Worm (Caenorhabditis elegans) whole organism, L4 larva: Measurements from ENCODE around the gene Y65A5A.24.

Experiments used
- D1046.2 ChIP-seq: fragments of 200-800 bp; sonication (Bioruptor generic); IDR thresholded peaks from 2 replicates; pipeline ENCODE4 v1.3.6; 2022; ENCODE audit warnings: missing genetic modification characterization, missing compliant biosample characterization
- F10B5.3 ChIP-seq: sonication (generic microtip); optimal IDR thresholded peaks from 2 replicates; lab custom pipeline; 2016; ENCODE audit warnings: mild to moderate bottlenecking, missing genetic modification characterization, missing compliant biosample characterization
- F44E2.7 ChIP-seq: fragments of 200-800 bp; sonication (Bioruptor generic); IDR thresholded peaks from 2 replicates; pipeline ENCODE4 v2.1.2; 2022; ENCODE audit warnings: missing genetic modification characterization, missing compliant biosample characterization
- F49E8.2 ChIP-seq: sonication (generic microtip); optimal IDR thresholded peaks from 2 replicates; lab custom pipeline; 2016; ENCODE audit warnings: missing compliant biosample characterization, mild to moderate bottlenecking, missing genetic modification characterization, borderline replicate concordance
- T26A8.4 ChIP-seq: fragments of 200-800 bp; sonication (Bioruptor generic); IDR thresholded peaks from 2 replicates; pipeline ENCODE4 v1.3.6; 2022; ENCODE audit warnings: missing genetic modification characterization, missing compliant biosample characterization
- Y48G9A.11 ChIP-seq: fragments of 200-800 bp; sonication (Bioruptor generic); IDR thresholded peaks from 2 replicates; pipeline ENCODE4 v1.3.6; 2022; ENCODE audit warnings: missing genetic modification reagents, missing genetic modification characterization, missing compliant biosample characterization
- aha-1 ChIP-seq: fragments of 150-350 bp; peaks from one replicate; lab custom pipeline; 2014; ENCODE audit warnings: missing biosample characterization, missing genetic modification characterization
- aly-2 ChIP-seq: sonication (generic microtip); optimal IDR thresholded peaks from 2 replicates; lab custom pipeline; 2018; ENCODE audit warnings: missing biosample characterization, missing genetic modification characterization
- ama-1 ChIP-seq: fragments of 150-350 bp; optimal IDR thresholded peaks from 2 replicates; lab custom pipeline; 2014; ENCODE audit warnings: inconsistent platforms, mixed read lengths
- ceh-32 ChIP-seq: sonication (generic microtip); optimal IDR thresholded peaks from 2 replicates; lab custom pipeline; 2016; ENCODE audit warnings: mild to moderate bottlenecking, missing genetic modification characterization, missing compliant biosample characterization; ENCODE audit not compliant: poor library complexity
- ctbp-1 ChIP-seq: fragments of 200-800 bp; sonication (Bioruptor generic); IDR thresholded peaks from 2 replicates; pipeline ENCODE4 v1.3.6; 2022; ENCODE audit warnings: missing genetic modification reagents, missing genetic modification characterization, missing compliant biosample characterization
- daf-16 ChIP-seq, 3 experiments: sonication (generic microtip); optimal IDR thresholded peaks; 2 replicates each; lab custom pipeline; 2016 to 2017; ENCODE audit warnings: missing genetic modification characterization in 3 of 3, missing genetic modification reagents in 3 of 3, mild to moderate bottlenecking in 2 of 3, missing compliant biosample characterization in 2 of 3, missing biosample characterization in 1 of 3, moderate library complexity in 1 of 3
- daf-8 ChIP-seq: fragments of 200-800 bp; sonication (Bioruptor generic); IDR thresholded peaks from 2 replicates; pipeline ENCODE4 v1.3.6; 2022; ENCODE audit warnings: missing genetic modification characterization, missing compliant biosample characterization
- dmd-9 ChIP-seq: fragments of 200-800 bp; sonication (Bioruptor generic); IDR thresholded peaks from 2 replicates; pipeline ENCODE4 v1.3.6; 2022; ENCODE audit warnings: missing genetic modification reagents, missing genetic modification characterization, missing compliant biosample characterization
- duxl-1 ChIP-seq: sonication (generic microtip); optimal IDR thresholded peaks from 2 replicates; lab custom pipeline; 2016; ENCODE audit warnings: mild to moderate bottlenecking, missing genetic modification characterization, moderate library complexity, missing compliant biosample characterization; ENCODE audit not compliant: poor library complexity
- dve-1 ChIP-seq: sonication (generic microtip); optimal IDR thresholded peaks from 2 replicates; lab custom pipeline; 2017; ENCODE audit warnings: antibody characterized with exemption, mild to moderate bottlenecking, missing genetic modification characterization, missing compliant biosample characterization; ENCODE audit not compliant: insufficient read depth
- egl-43 ChIP-seq: fragments of 200-800 bp; sonication (Bioruptor generic); IDR thresholded peaks from 2 replicates; pipeline ENCODE4 v1.3.6; 2022; ENCODE audit warnings: missing genetic modification reagents, missing genetic modification characterization, missing compliant biosample characterization
- hlh-11 ChIP-seq: fragments of 200-800 bp; sonication (Bioruptor generic); optimal IDR thresholded peaks from 2 replicates; lab custom pipeline; 2018; ENCODE audit warnings: mild to moderate bottlenecking, missing genetic modification characterization, missing compliant biosample characterization
- hmg-1.1 ChIP-seq: fragments of 200-800 bp; sonication (Bioruptor generic); IDR thresholded peaks from 2 replicates; pipeline ENCODE4 v1.3.6; 2022; ENCODE audit warnings: missing genetic modification reagents, missing genetic modification characterization, missing compliant biosample characterization
- lim-7 ChIP-seq: fragments of 200-800 bp; sonication (Bioruptor generic); IDR thresholded peaks from 2 replicates; pipeline ENCODE4 v1.3.6; 2022; ENCODE audit warnings: missing genetic modification characterization, missing compliant biosample characterization
- lin-39 ChIP-seq: fragments of 150-350 bp; optimal IDR thresholded peaks from 2 replicates; lab custom pipeline; 2014; ENCODE audit warnings: missing biosample characterization, missing genetic modification reagents, missing genetic modification characterization
- lir-3 ChIP-seq: sonication (generic microtip); optimal IDR thresholded peaks from 2 replicates; lab custom pipeline; 2016; ENCODE audit warnings: mild to moderate bottlenecking, missing genetic modification characterization, missing compliant biosample characterization
- lsy-2 ChIP-seq, 2 experiments: fragments of 150-350 bp in 1 of 2; sonication (generic microtip) in 1 of 2; optimal IDR thresholded peaks; 2 replicates each; lab custom pipeline; 2014 to 2017; ENCODE audit warnings: missing biosample characterization in 2 of 2, missing genetic modification characterization in 2 of 2
- madf-5 ChIP-seq, 2 experiments: fragments of 200-800 bp; sonication (Bioruptor generic); IDR thresholded peaks; 2 replicates each; pipeline ENCODE4 v1.3.6; 2022; ENCODE audit warnings: missing compliant biosample characterization in 2 of 2, missing genetic modification characterization in 2 of 2
- madf-9 ChIP-seq: fragments of 200-800 bp; sonication (Bioruptor generic); conservative IDR thresholded peaks from 2 replicates; pipeline ENCODE4 v1.3.6; 2022; ENCODE audit warnings: missing genetic modification reagents, missing genetic modification characterization, missing compliant biosample characterization
- mdl-1 ChIP-seq, 2 experiments: fragments of 150-350 bp in 1 of 2; sonication (generic microtip) in 1 of 2; optimal IDR thresholded peaks; 2 replicates each; lab custom pipeline; 2014 to 2017; ENCODE audit warnings: missing biosample characterization in 2 of 2, missing genetic modification characterization in 2 of 2
- mep-1 ChIP-seq: fragments of 150-350 bp; sonication (generic microtip); optimal IDR thresholded peaks from 3 replicates; lab custom pipeline; 2014; ENCODE audit warnings: missing biosample characterization, missing genetic modification characterization
- mes-2 ChIP-seq: sonication (generic microtip); optimal IDR thresholded peaks from 2 replicates; lab custom pipeline; 2016; ENCODE audit warnings: missing genotype, mild to moderate bottlenecking, missing genetic modification characterization, missing compliant biosample characterization; ENCODE audit not compliant: poor library complexity, severe bottlenecking
- mxl-3 ChIP-seq: fragments of 200-800 bp; sonication (Bioruptor generic); optimal IDR thresholded peaks from 2 replicates; lab custom pipeline; 2018; ENCODE audit warnings: mild to moderate bottlenecking, missing genetic modification characterization, missing compliant biosample characterization
- nhr-10 ChIP-seq: fragments of 150-350 bp; optimal IDR thresholded peaks from 2 replicates; lab custom pipeline; 2014; ENCODE audit warnings: missing biosample characterization, missing genetic modification characterization
- nhr-11 ChIP-seq: fragments of 150-350 bp; optimal IDR thresholded peaks from 2 replicates; lab custom pipeline; 2014; ENCODE audit warnings: missing biosample characterization, missing genetic modification characterization
- nhr-111 ChIP-seq: fragments of 200-800 bp; sonication (Bioruptor generic); optimal IDR thresholded peaks from 2 replicates; lab custom pipeline; 2018; ENCODE audit warnings: mild to moderate bottlenecking, missing genetic modification characterization, missing compliant biosample characterization
- nhr-237 ChIP-seq: sonication (generic microtip); optimal IDR thresholded peaks from 2 replicates; lab custom pipeline; 2017; ENCODE audit warnings: missing biosample characterization, missing genetic modification characterization
- nhr-25 ChIP-seq: sonication (generic microtip); optimal IDR thresholded peaks from 2 replicates; lab custom pipeline; 2017; ENCODE audit warnings: missing genetic modification characterization, mild to moderate bottlenecking, missing compliant biosample characterization, antibody characterized with exemption, moderate library complexity, borderline replicate concordance; ENCODE audit not compliant: insufficient read depth
- nhr-41 ChIP-seq: fragments of 200-800 bp; sonication (Bioruptor generic); IDR thresholded peaks from 2 replicates; pipeline ENCODE4 v1.3.6; 2022; ENCODE audit warnings: missing genetic modification reagents, missing genetic modification characterization, missing compliant biosample characterization
- nhr-48 ChIP-seq: sonication (generic microtip); optimal IDR thresholded peaks from 2 replicates; lab custom pipeline; 2016; ENCODE audit warnings: mild to moderate bottlenecking, missing genetic modification characterization, missing compliant biosample characterization
- nhr-77 ChIP-seq: fragments of 150-350 bp; optimal IDR thresholded peaks from 2 replicates; lab custom pipeline; 2014; ENCODE audit warnings: missing biosample characterization, missing genetic modification characterization
- pqm-1 ChIP-seq: sonication (generic microtip); optimal IDR thresholded peaks from 2 replicates; lab custom pipeline; 2017; ENCODE audit warnings: missing biosample characterization, missing genetic modification characterization
- rbr-2 ChIP-seq: sonication (generic microtip); optimal IDR thresholded peaks from 2 replicates; lab custom pipeline; 2016; ENCODE audit warnings: missing genotype, missing genetic modification characterization, missing compliant biosample characterization
- sdz-12 ChIP-seq: fragments of 200-800 bp; sonication (Bioruptor generic); optimal IDR thresholded peaks from 2 replicates; lab custom pipeline; 2018; ENCODE audit warnings: mild to moderate bottlenecking, missing genetic modification characterization, missing compliant biosample characterization
- skn-1 ChIP-seq: fragments of 150-350 bp; optimal IDR thresholded peaks from 2 replicates; lab custom pipeline; 2014; ENCODE audit warnings: missing biosample characterization, missing genetic modification characterization
- snpc-4 ChIP-seq: fragments of 150-350 bp; optimal IDR thresholded peaks from 2 replicates; lab custom pipeline; 2014; ENCODE audit warnings: missing biosample characterization, missing genetic modification characterization
- spr-1 ChIP-seq: sonication (generic microtip); optimal IDR thresholded peaks from 2 replicates; lab custom pipeline; 2016; ENCODE audit warnings: mild to moderate bottlenecking, missing genetic modification characterization, missing compliant biosample characterization
- spr-3 ChIP-seq: fragments of 200-800 bp; sonication (Bioruptor generic); optimal IDR thresholded peaks from 2 replicates; lab custom pipeline; 2018; ENCODE audit warnings: mild to moderate bottlenecking, missing genetic modification characterization, missing compliant biosample characterization
- unc-130 ChIP-seq: sonication (generic microtip); optimal IDR thresholded peaks from 2 replicates; lab custom pipeline; 2016; ENCODE audit warnings: missing genetic modification reagents, missing genetic modification characterization, missing compliant biosample characterization
- unc-39 ChIP-seq: sonication (generic microtip); optimal IDR thresholded peaks from 2 replicates; lab custom pipeline; 2017; ENCODE audit warnings: missing biosample characterization, missing genetic modification characterization
- zfp-3 ChIP-seq: fragments of 200-800 bp; sonication (Bioruptor generic); conservative IDR thresholded peaks from 2 replicates; pipeline ENCODE4 v1.3.6; 2022; ENCODE audit warnings: missing genetic modification reagents, missing genetic modification characterization, missing compliant biosample characterization
- ztf-7 ChIP-seq: fragments of 150-350 bp; optimal IDR thresholded peaks from 2 replicates; lab custom pipeline; 2014; ENCODE audit warnings: missing biosample characterization, missing genetic modification characterization

Y65A5A.24 gene

DNA sequence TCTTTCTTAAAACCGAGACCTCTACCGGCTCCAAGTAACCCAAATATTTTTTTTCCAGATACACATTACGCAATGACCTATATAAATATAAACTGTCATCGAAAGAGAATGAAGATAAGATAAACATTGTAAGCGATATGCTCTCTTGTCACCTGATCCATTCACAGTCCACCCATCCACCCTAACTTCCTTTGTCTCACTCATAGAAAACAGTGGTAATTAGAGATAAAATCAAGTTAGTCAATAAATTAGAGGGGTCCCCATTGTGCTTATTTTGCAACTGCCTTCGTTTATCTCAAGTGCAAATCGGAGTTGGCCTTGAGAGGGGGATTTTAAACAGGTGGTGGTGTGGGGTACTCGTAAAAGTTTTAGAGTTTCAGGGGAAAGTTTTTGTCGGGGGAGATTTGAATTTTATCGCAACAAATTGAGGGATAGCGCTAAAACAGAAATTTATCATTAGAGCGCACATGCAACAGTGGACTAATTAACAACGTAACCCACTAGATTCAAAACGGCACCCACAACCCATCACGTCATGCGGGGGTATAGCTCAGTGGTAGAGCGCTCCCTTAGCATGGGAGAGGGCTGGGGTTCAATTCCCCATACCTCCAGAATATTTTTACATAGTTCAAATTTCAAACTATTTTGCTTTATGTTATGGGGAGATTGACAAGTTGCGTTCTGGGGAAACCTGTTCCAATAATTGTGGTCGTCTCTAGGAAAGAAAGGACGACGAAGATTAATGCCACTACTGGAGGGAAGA, 4.3 kb downstream of the Y65A5A.24 start (continued):
- TF ChIP-seq madf-5 (GFP tag; IDR thresholded peaks at IDR 0.05; lab: Robert Waterston, UW) (peak; percentile 75 to 80; a peak in 1 of 4 replicates), aha-1 (tag; lab: Kevin White, UChicago) (peak; percentile 13), rbr-2 (tag; lab: Kevin White, UChicago) (peak; percentile 15), zfp-3 (GFP tag; lab: Robert Waterston, UW) (no peak), daf-16 (GFP tag; optimal IDR thresholded peaks at IDR 0.05; lab: Kevin White, UChicago) (peak; percentile 23 to 82), daf-16 (tag; optimal IDR thresholded peaks at IDR 0.05; lab: Kevin White, UChicago) (peak; percentile 17), nhr-77 (tag; lab: Kevin White, UChicago) (no peak), F10B5.3 (peak; percentile 6), nhr-25 (tag; lab: Kevin White, UChicago) (peak; percentile 91), unc-39 (no peak), sdz-12 (peak; percentile 23), madf-9 (GFP tag; lab: Robert Waterston, UW) (no peak), nhr-111 (GFP tag; lab: Kevin White, UChicago) (no peak), lsy-2 (tag; optimal IDR thresholded peaks at IDR 0.05; lab: Kevin White, UChicago) (peak in 1 of 2 experiments; percentile 46), lir-3 (tag; lab: Kevin White, UChicago) (peak; percentile 37), spr-1 (peak; percentile 44), mes-2 (tag; lab: Kevin White, UChicago) (peak; percentile 60), egl-43 (GFP tag; lab: Robert Waterston, UW) (peak; percentile 90), ztf-7 (no peak), lin-39 (tag; lab: Kevin White, UChicago) (no peak), spr-3 (peak; percentile 41), snpc-4 (tag; lab: Kevin White, UChicago) (no peak), ceh-32 (tag; lab: Kevin White, UChicago) (no peak), duxl-1 (tag; lab: Kevin White, UChicago) (peak; percentile 82), unc-130 (no peak), T26A8.4 (GFP tag; lab: Robert Waterston, UW) (peak; percentile 77), dmd-9 (0 out of 2 replicates have a peak, but pooled peaks have one; percentile 27), Y48G9A.11 (GFP tag; lab: Robert Waterston, UW) (peak; percentile 66; the same call in 1 of the 2 replicates), dve-1 (tag; lab: Kevin White, UChicago) (peak; percentile 40), nhr-11 (no peak), nhr-10 (tag; lab: Kevin White, UChicago) (no peak), aly-2 (tag; lab: Kevin White, UChicago) (no peak), nhr-237 (no peak), hmg-1.1 (GFP tag; lab: Robert Waterston, UW) (peak; percentile 53; the same call in 1 of the 2 replicates), skn-1 (tag; lab: Kevin White, UChicago) (no peak), pqm-1 (tag; lab: Kevin White, UChicago) (no peak), ama-1 (lab: Kevin White, UChicago) (no peak), D1046.2 (GFP tag; lab: Robert Waterston, UW) (peak; percentile 71; the same call in 1 of the 2 replicates), ctbp-1 (GFP tag; lab: Robert Waterston, UW) (0 out of 2 replicates have a peak, but pooled peaks have one; percentile 11), mxl-3 (peak; percentile 34), daf-8 (GFP tag; lab: Robert Waterston, UW) (no peak), F49E8.2 (tag; lab: Kevin White, UChicago) (peak; percentile 65), hlh-11 (tag; lab: Kevin White, UChicago) (no peak), lim-7 (GFP tag; lab: Robert Waterston, UW) (peak; percentile 88), nhr-48 (tag; lab: Kevin White, UChicago) (peak; percentile 50), mdl-1 (tag; optimal IDR thresholded peaks at IDR 0.05; lab: Kevin White, UChicago) (no peak), F44E2.7 (GFP tag; lab: Robert Waterston, UW) (0 out of 2 replicates have a peak, but pooled peaks have one; percentile 70), nhr-41 (0 out of 2 replicates have a peak, but pooled peaks have one; percentile 35), mep-1 (tag; lab: Kevin White, UChicago) (peak; percentile 50)
